Fruit fly (Drosophila melanogaster): ENCODE measurements around the gene ninaA.

Gene ninaA

dm6 chr2L:846167-846868, 30.8 kb upstream of the ninaA start (continued):
- TF ChIP-seq Antp (GFP tag; optimal IDR thresholded peaks at IDR 0.05) (peak; percentile 62), CG31365 (tag; optimal IDR thresholded peaks at IDR 0.05) (peak; percentile 43), CG3838 (GFP tag; optimal IDR thresholded peaks at IDR 0.05) (no peak), Hr39 (optimal IDR thresholded peaks at IDR 0.05) (no peak), CG18476 (GFP tag; optimal IDR thresholded peaks at IDR 0.05) (peak; percentile 38), CG1602 (GFP tag; optimal IDR thresholded peaks at IDR 0.05) (peak; percentile 38), CG11247 (GFP tag; IDR thresholded peaks at IDR 0.05) (no peak), crol (GFP tag; IDR thresholded peaks at IDR 0.05) (peak; percentile 73), ac (GFP tag; optimal IDR thresholded peaks at IDR 0.05) (no peak), Mrtf (GFP tag; IDR thresholded peaks at IDR 0.05) (no peak), B-H1 (GFP tag; IDR thresholded peaks at IDR 0.05) (no peak; the same call in 1 of the 3 replicates), CG8281 (tag; optimal IDR thresholded peaks at IDR 0.05) (peak; percentile 11), zf30C (GFP tag; optimal IDR thresholded peaks at IDR 0.05) (peak; percentile 37), NK7.1 (GFP tag; optimal IDR thresholded peaks at IDR 0.05) (no peak), CG15011 (GFP tag; optimal IDR thresholded peaks at IDR 0.05) (no peak), pita (GFP tag; optimal IDR thresholded peaks at IDR 0.05) (no peak), klu (GFP tag; IDR thresholded peaks at IDR 0.05) (no peak), Hr51 (GFP tag; optimal IDR thresholded peaks at IDR 0.05) (peak; percentile 28 to 80), Sry-δ (GFP tag; optimal IDR thresholded peaks at IDR 0.05) (peak; percentile 23), NC2α (GFP tag; optimal IDR thresholded peaks at IDR 0.05) (no peak), HLH54F (GFP tag; optimal IDR thresholded peaks at IDR 0.05) (peak; percentile 38), Bdp1 (GFP tag; optimal IDR thresholded peaks at IDR 0.05) (no peak), tgo (GFP tag; IDR thresholded peaks at IDR 0.05) (peak; percentile 40; the same call in 1 of the 3 replicates), Adf1 (GFP tag; IDR thresholded peaks at IDR 0.05) (no peak), slp2 (GFP tag; optimal IDR thresholded peaks at IDR 0.05) (peak; percentile 62), Hey (tag; optimal IDR thresholded peaks at IDR 0.05) (no peak), tin (GFP tag; optimal IDR thresholded peaks at IDR 0.05) (peak; percentile 12), zfh2 (GFP tag; optimal IDR thresholded peaks at IDR 0.05) (peak; percentile 11), Nf-YC (tag; optimal IDR thresholded peaks at IDR 0.05) (no peak), dysf (GFP tag; IDR thresholded peaks at IDR 0.05) (peak; percentile 43; the same call in 1 of the 3 replicates), CG6854 (GFP tag; optimal IDR thresholded peaks at IDR 0.05) (no peak), seq (GFP tag; IDR thresholded peaks at IDR 0.05) (no peak), Hmx (GFP tag; optimal IDR thresholded peaks at IDR 0.05) (no peak), Fer3 (tag; optimal IDR thresholded peaks at IDR 0.05) (peak; percentile 46), Elba2 (GFP tag; optimal IDR thresholded peaks at IDR 0.05) (no peak), CG11398 (GFP tag; optimal IDR thresholded peaks at IDR 0.05) (peak; percentile 72), gce (GFP tag; IDR thresholded peaks at IDR 0.05) (no peak), nerfin-1 (tag; optimal IDR thresholded peaks at IDR 0.05) (peak; percentile 43), CG17568 (GFP tag; optimal IDR thresholded peaks at IDR 0.05) (peak; percentile 48), HmgD (GFP tag; optimal IDR thresholded peaks at IDR 0.05) (no peak), CG15269 (tag; optimal IDR thresholded peaks at IDR 0.05) (peak; percentile 61), mld (GFP tag; IDR thresholded peaks at IDR 0.05; ENCODE audit: partially characterized antibody) (no peak), CG8388 (GFP tag; optimal IDR thresholded peaks at IDR 0.05) (peak; percentile 67), CG15696 (tag; optimal IDR thresholded peaks at IDR 0.05) (no peak), CG5953 (GFP tag; IDR thresholded peaks at IDR 0.05) (no peak), phol (tag; optimal IDR thresholded peaks at IDR 0.05) (peak; percentile 81), CG3281 (GFP tag; optimal IDR thresholded peaks at IDR 0.05) (peak; percentile 55), CG2889 (GFP tag; IDR thresholded peaks at IDR 0.05) (no peak), corto (GFP tag; optimal IDR thresholded peaks at IDR 0.05) (peak; percentile 8), onecut (GFP tag; IDR thresholded peaks at IDR 0.05) (peak; percentile 20; the same call in 1 of the 2 replicates), CG11560 (tag; IDR thresholded peaks at IDR 0.05) (no peak)

Measured in whole organism, embryonic.